Worm (Caenorhabditis elegans) whole organism, early embryonic: Measurements from ENCODE around the gene ZK666.8.

Experiments used
- B0310.2 ChIP-seq: sonication (generic microtip); optimal IDR thresholded peaks from 2 replicates; lab custom pipeline; 2016; ENCODE audit warnings: mild to moderate bottlenecking, missing genetic modification characterization, missing compliant biosample characterization
- F13C5.2 ChIP-seq: sonication (generic microtip); optimal IDR thresholded peaks from 2 replicates; lab custom pipeline; 2017; ENCODE audit warnings: mild to moderate bottlenecking, missing genetic modification characterization, inconsistent platforms, missing compliant biosample characterization
- aly-1 ChIP-seq: sonication (generic microtip); optimal IDR thresholded peaks from 2 replicates; lab custom pipeline; 2016; ENCODE audit warnings: missing genetic modification characterization, missing compliant biosample characterization
- ama-1 ChIP-seq: fragments of 150-350 bp; optimal IDR thresholded peaks from 2 replicates; lab custom pipeline; 2014
- ceh-13 ChIP-seq: fragments of 200-800 bp; sonication (Bioruptor generic); optimal IDR thresholded peaks from 2 replicates; lab custom pipeline; 2018; ENCODE audit warnings: mild to moderate bottlenecking, missing genetic modification characterization, missing compliant biosample characterization
- ceh-36 ChIP-seq: sonication (generic microtip); optimal IDR thresholded peaks from 2 replicates; lab custom pipeline; 2016; ENCODE audit warnings: missing genetic modification characterization, inconsistent platforms, missing compliant biosample characterization
- ets-7 ChIP-seq: sonication (generic microtip); optimal IDR thresholded peaks from 2 replicates; lab custom pipeline; 2016; ENCODE audit warnings: missing genotype, missing genetic modification characterization, missing compliant biosample characterization
- flt-1 ChIP-seq: fragments of 200-800 bp; sonication (Bioruptor generic); IDR thresholded peaks from 2 replicates; pipeline ENCODE4 v1.3.6; 2022; ENCODE audit warnings: missing genetic modification characterization, missing compliant biosample characterization
- hmbx-1 ChIP-seq: sonication (generic microtip); optimal IDR thresholded peaks from 2 replicates; lab custom pipeline; 2016; ENCODE audit warnings: mild to moderate bottlenecking, missing genetic modification characterization, missing compliant biosample characterization
- hmg-4 ChIP-seq: fragments of 200-800 bp; sonication (Bioruptor generic); optimal IDR thresholded peaks from 2 replicates; lab custom pipeline; 2018; ENCODE audit warnings: mild to moderate bottlenecking, missing genetic modification characterization, missing compliant biosample characterization
- hnd-1 ChIP-seq: sonication (generic microtip); optimal IDR thresholded peaks from 2 replicates; lab custom pipeline; 2016; ENCODE audit warnings: missing genetic modification characterization, missing compliant biosample characterization
- pes-1 ChIP-seq: fragments of 200-800 bp; sonication (Bioruptor generic); IDR thresholded peaks from 2 replicates; pipeline ENCODE4 v1.3.6; 2022; ENCODE audit warnings: missing genetic modification reagents, missing genetic modification characterization, missing compliant biosample characterization
- scrt-1 ChIP-seq: fragments of 200-800 bp; sonication (Bioruptor generic); IDR thresholded peaks from 2 replicates; pipeline ENCODE4 v1.3.6; 2022; ENCODE audit warnings: missing genetic modification characterization, missing compliant biosample characterization
- sea-1 ChIP-seq: fragments of 200-800 bp; sonication (Bioruptor generic); conservative IDR thresholded peaks from 2 replicates; pipeline ENCODE4 v1.3.6; 2022; ENCODE audit warnings: missing genetic modification characterization, missing compliant biosample characterization
- tbx-11 ChIP-seq: fragments of 200-800 bp; sonication (Bioruptor generic); IDR thresholded peaks from 2 replicates; pipeline ENCODE4 v1.3.6; 2022; ENCODE audit warnings: missing genetic modification characterization, missing compliant biosample characterization
- tbx-37 ChIP-seq: fragments of 200-800 bp; sonication (Bioruptor generic); conservative IDR thresholded peaks from 2 replicates; pipeline ENCODE4 v1.3.6; 2022; ENCODE audit warnings: missing genetic modification reagents, missing genetic modification characterization, missing compliant biosample characterization
- tra-4 ChIP-seq: sonication (generic microtip); optimal IDR thresholded peaks from 2 replicates; lab custom pipeline; 2017; ENCODE audit warnings: missing genetic modification characterization, missing compliant biosample characterization

ZK666.8 gene

DNA sequence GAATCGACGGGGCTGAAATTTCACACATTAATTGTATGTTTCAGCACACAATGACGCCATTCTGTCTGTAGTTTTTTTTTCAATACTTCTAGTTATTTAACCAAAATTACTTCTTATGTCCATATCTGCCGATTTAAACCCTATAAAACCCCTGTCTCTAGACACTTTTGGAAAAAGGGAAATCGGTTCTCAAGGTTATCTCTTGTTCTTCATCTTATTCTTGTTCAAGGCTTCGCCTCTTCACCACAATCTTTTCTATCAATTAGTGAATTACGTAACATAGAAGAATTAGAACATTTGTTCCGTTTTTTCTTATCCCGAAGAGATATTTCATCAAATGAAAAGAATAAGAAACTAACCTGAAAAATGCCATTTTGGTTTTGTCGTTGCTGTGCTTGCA, 7.7 kb upstream of the ZK666.8 start:
- TF ChIP-seq ceh-36 (tag; lab: Kevin White, UChicago) = no peak
- no peak for TF ChIP-seq tbx-11 (GFP tag; lab: Robert Waterston, UW)
- TF ChIP-seq scrt-1 (GFP tag; lab: Robert Waterston, UW) = no peak

DNA sequence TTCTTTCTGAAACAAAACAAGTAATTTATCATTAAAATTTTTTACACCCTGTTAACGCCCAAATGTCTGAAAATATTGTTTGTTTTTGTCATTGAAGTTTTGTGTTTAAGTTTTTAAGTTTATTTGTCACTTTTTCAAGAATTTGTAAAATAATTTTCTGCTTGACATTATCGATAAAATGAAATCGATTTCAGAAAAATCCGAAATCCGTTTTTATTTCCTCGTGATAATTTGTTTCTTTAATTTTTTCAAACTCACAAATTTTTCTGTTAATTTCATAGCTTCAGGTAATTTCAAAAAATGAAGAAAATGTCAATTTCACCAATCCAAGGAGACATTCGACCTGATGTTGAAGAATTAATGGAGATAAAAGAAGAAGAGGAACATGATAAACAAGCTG, 3.0 kb upstream of the ZK666.8 start, which contains the start of gene ZK666.12:
Gene ZK666.12, plus strand, starts transcription at position 301 of the 400 bp plus-strand sequence.
- no peak for TF ChIP-seq tra-4 (tag; lab: Kevin White, UChicago)
- no peak for TF ChIP-seq ceh-13 (GFP tag; lab: Kevin White, UChicago)
- no peak for TF ChIP-seq ama-1
- TF ChIP-seq aly-1 = no peak
- no peak for TF ChIP-seq scrt-1 (GFP tag; lab: Robert Waterston, UW)
- TF ChIP-seq pes-1 (GFP tag; lab: Robert Waterston, UW) = no peak
- no peak for TF ChIP-seq B0310.2
- no peak for TF ChIP-seq ceh-36 (tag; lab: Kevin White, UChicago)
- no peak for TF ChIP-seq flt-1 (GFP tag; lab: Robert Waterston, UW)
- no peak for TF ChIP-seq F13C5.2 (tag; lab: Kevin White, UChicago)

DNA sequence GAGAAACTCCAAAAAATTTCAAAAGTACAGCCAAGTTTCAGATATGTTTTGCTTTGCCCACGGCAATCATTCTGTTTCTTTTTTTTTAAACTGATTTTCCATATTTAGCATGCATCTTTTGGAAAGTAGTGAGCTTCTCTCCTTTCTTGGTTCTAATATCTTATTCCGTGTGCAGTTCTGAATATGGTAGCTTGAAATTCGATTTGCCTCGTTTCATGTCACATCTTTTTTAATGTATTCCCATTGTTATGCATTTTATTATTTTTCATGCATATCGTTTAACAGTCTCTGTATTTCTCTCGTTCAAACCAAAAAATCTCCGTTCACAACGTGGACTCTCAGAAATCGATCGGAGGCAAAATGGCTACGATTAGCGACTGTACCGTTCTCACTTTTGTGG, 1.5 kb upstream of the ZK666.8 start, which contains the start of gene ZK666.14:
Gene ZK666.14, plus strand, starts transcription at position 301 of the 400 bp plus-strand sequence.
- TF ChIP-seq ama-1 (no peak), hmg-4 (GFP tag; lab: Kevin White, UChicago) (no peak), ceh-13 (GFP tag; lab: Kevin White, UChicago) (no peak), hnd-1 (tag; lab: Kevin White, UChicago) (no peak), B0310.2 (no peak), hmbx-1 (tag; lab: Kevin White, UChicago) (no peak), scrt-1 (GFP tag; lab: Robert Waterston, UW) (no peak), F13C5.2 (tag; lab: Kevin White, UChicago) (no peak), sea-1 (GFP tag; lab: Robert Waterston, UW) (no peak), flt-1 (GFP tag; lab: Robert Waterston, UW) (no peak), tbx-11 (GFP tag; lab: Robert Waterston, UW) (no peak), tbx-37 (GFP tag; lab: Robert Waterston, UW) (no peak), aly-1 (no peak), pes-1 (GFP tag; lab: Robert Waterston, UW) (no peak), tra-4 (tag; lab: Kevin White, UChicago) (no peak), ceh-36 (tag; lab: Kevin White, UChicago) (no peak), ets-7 (tag; lab: Kevin White, UChicago) (no peak)

DNA sequence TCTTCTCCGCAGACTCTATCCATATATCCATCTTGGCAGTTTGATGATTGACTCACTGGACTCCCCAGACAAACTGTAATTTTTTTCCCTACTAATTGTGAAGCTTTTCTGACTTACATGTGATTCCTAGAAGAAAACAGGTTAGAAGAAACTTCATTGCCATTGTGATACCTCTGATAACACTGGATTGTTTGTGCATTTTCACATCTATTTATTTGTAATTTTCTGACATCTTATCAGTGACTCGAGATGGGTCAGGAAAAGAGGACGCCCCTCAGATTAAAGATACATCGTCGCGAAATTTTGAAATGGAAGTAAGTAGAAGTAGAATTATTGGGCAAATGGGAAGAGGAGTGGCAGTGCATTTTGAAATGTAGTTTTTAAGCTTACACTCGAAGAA, 2.6 kb downstream of the ZK666.8 start, which contains the start of gene clec-61:
Gene clec-61, minus strand, starts transcription at position 209 of the 400 bp plus-strand sequence.
- TF ChIP-seq hmg-4 (GFP tag; lab: Kevin White, UChicago) (no peak), pes-1 (GFP tag; lab: Robert Waterston, UW) (no peak), tra-4 (tag; lab: Kevin White, UChicago) (no peak), aly-1 (no peak), ama-1 (no peak), F13C5.2 (tag; lab: Kevin White, UChicago) (no peak), hnd-1 (tag; lab: Kevin White, UChicago) (no peak), ceh-13 (GFP tag; lab: Kevin White, UChicago) (no peak), ets-7 (tag; lab: Kevin White, UChicago) (no peak), hmbx-1 (tag; lab: Kevin White, UChicago) (no peak), sea-1 (GFP tag; lab: Robert Waterston, UW) (no peak), ceh-36 (tag; lab: Kevin White, UChicago) (no peak), flt-1 (GFP tag; lab: Robert Waterston, UW) (no peak), B0310.2 (no peak)

DNA sequence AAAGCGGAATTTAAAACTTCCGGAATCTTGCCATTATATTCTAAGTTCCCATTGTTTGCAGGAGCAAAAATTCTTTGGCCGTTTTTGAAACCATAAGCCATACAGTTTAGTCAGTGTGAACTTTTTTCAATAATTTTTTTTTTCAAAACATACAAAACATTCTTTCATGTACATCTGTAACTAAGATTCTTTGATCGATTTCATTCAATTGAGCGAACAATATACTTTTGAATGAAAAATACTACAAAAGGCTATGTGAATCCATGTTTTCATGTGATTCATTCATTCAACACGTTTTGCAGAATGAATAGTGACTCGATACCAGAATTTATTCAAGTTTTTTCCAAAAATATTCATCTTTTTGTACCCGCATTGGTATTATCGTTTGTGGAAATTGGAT, 6.2 kb downstream of the ZK666.8 start, which contains the start of gene ZK666.15:
Gene ZK666.15, plus strand, starts transcription at position 301 of the 400 bp plus-strand sequence.
- TF ChIP-seq ceh-36 (tag; lab: Kevin White, UChicago) (no peak), F13C5.2 (tag; lab: Kevin White, UChicago) (no peak)

DNA sequence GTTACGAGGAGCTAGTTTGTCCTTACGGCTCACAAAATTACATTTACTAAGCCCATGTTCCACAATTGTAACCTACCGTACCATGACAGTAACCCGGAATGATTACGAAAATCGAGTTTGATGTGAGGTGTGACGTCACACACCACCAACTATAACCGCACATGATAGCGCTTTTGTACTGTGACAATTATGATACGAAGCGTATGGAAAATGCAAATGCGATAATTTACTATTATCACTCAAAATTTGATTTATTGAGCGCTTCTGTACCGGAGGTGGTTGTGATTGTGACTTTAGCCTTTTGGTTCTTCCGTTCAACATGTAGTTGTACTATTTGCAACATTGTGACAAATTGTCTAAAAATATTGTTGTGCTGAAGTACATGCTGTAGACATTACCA, 7.3 kb downstream of the ZK666.8 start:
- TF ChIP-seq B0310.2 (no peak), ceh-36 (tag; lab: Kevin White, UChicago) (no peak), sea-1 (GFP tag; lab: Robert Waterston, UW) (no peak), scrt-1 (GFP tag; lab: Robert Waterston, UW) (no peak), ceh-13 (GFP tag; lab: Kevin White, UChicago) (no peak), ets-7 (tag; lab: Kevin White, UChicago) (no peak), hmg-4 (GFP tag; lab: Kevin White, UChicago) (no peak), pes-1 (GFP tag; lab: Robert Waterston, UW) (no peak), flt-1 (GFP tag; lab: Robert Waterston, UW) (no peak), tbx-37 (GFP tag; lab: Robert Waterston, UW) (no peak), tbx-11 (GFP tag; lab: Robert Waterston, UW) (no peak), aly-1 (no peak)

DNA sequence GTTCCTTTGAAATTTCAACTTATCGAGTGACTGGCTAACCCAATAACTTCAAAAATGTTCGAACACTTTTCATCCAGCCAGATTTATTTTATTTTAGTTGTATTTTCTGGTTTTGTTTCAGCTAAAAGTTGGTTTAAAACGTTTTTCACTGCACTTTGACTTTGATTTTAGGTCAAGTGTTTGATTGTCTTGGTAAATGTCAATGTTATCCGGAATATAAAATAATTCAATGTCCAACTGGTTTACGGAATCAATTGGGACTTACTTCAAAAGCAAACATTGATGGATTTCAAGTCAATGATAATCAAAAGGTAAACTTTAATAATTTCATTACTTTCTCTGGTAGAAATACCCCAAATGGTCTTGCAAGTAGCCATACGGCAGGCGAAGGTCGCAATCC, 9.1 kb downstream of the ZK666.8 start:
- TF ChIP-seq F13C5.2 (tag; lab: Kevin White, UChicago) = no peak
- no peak for TF ChIP-seq ama-1
- no peak for TF ChIP-seq scrt-1 (GFP tag; lab: Robert Waterston, UW)
- TF ChIP-seq B0310.2 = no peak
- TF ChIP-seq tra-4 (tag; lab: Kevin White, UChicago) = no peak
- no peak for TF ChIP-seq hmg-4 (GFP tag; lab: Kevin White, UChicago)
- TF ChIP-seq hnd-1 (tag; lab: Kevin White, UChicago) = no peak
- no peak for TF ChIP-seq hmbx-1 (tag; lab: Kevin White, UChicago)
- no peak for TF ChIP-seq ceh-36 (tag; lab: Kevin White, UChicago)
- no peak for TF ChIP-seq pes-1 (GFP tag; lab: Robert Waterston, UW)
- TF ChIP-seq tbx-11 (GFP tag; lab: Robert Waterston, UW) = no peak
- no peak for TF ChIP-seq sea-1 (GFP tag; lab: Robert Waterston, UW)
- TF ChIP-seq tbx-37 (GFP tag; lab: Robert Waterston, UW) = no peak
- no peak for TF ChIP-seq ceh-13 (GFP tag; lab: Kevin White, UChicago)
- TF ChIP-seq aly-1 = no peak
